Worm (Caenorhabditis elegans) whole organism, L2 larva: Measurements from ENCODE around the gene tpra-1.
A peak's percentile ranks its signal among the peaks of the same experiment; 100 is the strongest.

Source experiments
- C34F6.9 ChIP-seq: fragments of 150-350 bp; optimal IDR thresholded peaks from 2 replicates; lab custom pipeline; 2014; ENCODE audit warnings: missing biosample characterization, missing genetic modification characterization
- F13H6.1 ChIP-seq: sonication (generic microtip); optimal IDR thresholded peaks from 2 replicates; lab custom pipeline; 2016; ENCODE audit warnings: missing genetic modification characterization, missing compliant biosample characterization
- R02D3.7 ChIP-seq: fragments of 150-350 bp; optimal IDR thresholded peaks from 2 replicates; lab custom pipeline; 2014; ENCODE audit warnings: missing biosample characterization, missing genetic modification characterization
- Y55F3AM.14 ChIP-seq: fragments of 200-800 bp; sonication (Bioruptor generic); optimal IDR thresholded peaks from 2 replicates; lab custom pipeline; 2018; ENCODE audit warnings: mild to moderate bottlenecking, missing genetic modification characterization, missing compliant biosample characterization
- ZK546.5 ChIP-seq: sonication (generic microtip); optimal IDR thresholded peaks from 2 replicates; lab custom pipeline; 2017; ENCODE audit warnings: missing biosample characterization, missing genetic modification characterization
- aly-2 ChIP-seq: fragments of 150-350 bp; optimal IDR thresholded peaks from 2 replicates; lab custom pipeline; 2014; ENCODE audit warnings: missing biosample characterization, missing genetic modification characterization
- ama-1 ChIP-seq: fragments of 150-350 bp; optimal IDR thresholded peaks from 2 replicates; lab custom pipeline; 2018; ENCODE audit warnings: inconsistent platforms
- blmp-1 ChIP-seq: sonication (generic microtip); optimal IDR thresholded peaks from 2 replicates; lab custom pipeline; 2017; ENCODE audit warnings: missing genetic modification characterization, mild to moderate bottlenecking, missing compliant biosample characterization, antibody characterized with exemption, moderate library complexity; ENCODE audit not compliant: insufficient read depth
- crh-2 ChIP-seq: sonication (generic microtip); optimal IDR thresholded peaks from 2 replicates; lab custom pipeline; 2017; ENCODE audit warnings: missing biosample characterization, missing genetic modification characterization
- dmd-4 ChIP-seq: sonication (generic microtip); optimal IDR thresholded peaks from 2 replicates; lab custom pipeline; 2017; ENCODE audit warnings: missing biosample characterization, missing genetic modification characterization
- fos-1 ChIP-seq: fragments of 150-350 bp; optimal IDR thresholded peaks from 2 replicates; lab custom pipeline; 2014; ENCODE audit warnings: missing biosample characterization, missing genetic modification characterization
- gmeb-1 ChIP-seq: fragments of 150-350 bp; optimal IDR thresholded peaks from 2 replicates; lab custom pipeline; 2014; ENCODE audit warnings: missing biosample characterization, missing genetic modification characterization
- lsy-2 ChIP-seq, 2 experiments: fragments of 150-350 bp in 1 of 2; sonication (generic microtip) in 1 of 2; optimal IDR thresholded peaks; 2 replicates each; lab custom pipeline; 2014 to 2017; ENCODE audit warnings: missing biosample characterization in 2 of 2, missing genetic modification characterization in 2 of 2
- mab-5 ChIP-seq: fragments of 150-350 bp; optimal IDR thresholded peaks from 2 replicates; lab custom pipeline; 2014; ENCODE audit warnings: missing biosample characterization, missing genetic modification characterization
- mdl-1 ChIP-seq, 2 experiments: fragments of 150-350 bp in 1 of 2; sonication (generic microtip) in 1 of 2; optimal IDR thresholded peaks; 2 replicates each; lab custom pipeline; 2017; ENCODE audit warnings: missing biosample characterization in 2 of 2, missing genetic modification characterization in 2 of 2
- nhr-11 ChIP-seq: fragments of 150-350 bp; optimal IDR thresholded peaks from 2 replicates; lab custom pipeline; 2014; ENCODE audit warnings: missing biosample characterization, missing genetic modification characterization
- nhr-129 ChIP-seq: fragments of 150-350 bp; optimal IDR thresholded peaks from 2 replicates; lab custom pipeline; 2014; ENCODE audit warnings: missing biosample characterization, missing genetic modification characterization
- nhr-21 ChIP-seq: fragments of 150-350 bp; optimal IDR thresholded peaks from 2 replicates; lab custom pipeline; 2014; ENCODE audit warnings: missing biosample characterization, missing genetic modification characterization
- nhr-23 ChIP-seq: fragments of 150-350 bp; optimal IDR thresholded peaks from 2 replicates; lab custom pipeline; 2014; ENCODE audit warnings: missing biosample characterization, missing genetic modification reagents, missing genetic modification characterization
- nhr-237 ChIP-seq: fragments of 150-350 bp; optimal IDR thresholded peaks from 2 replicates; lab custom pipeline; 2014; ENCODE audit warnings: missing biosample characterization, missing genetic modification characterization
- nhr-25 ChIP-seq: fragments of 150-350 bp; sonication (generic microtip); optimal IDR thresholded peaks from 3 replicates; lab custom pipeline; 2014; ENCODE audit warnings: missing biosample characterization, missing genetic modification characterization
- nhr-6 ChIP-seq: fragments of 150-350 bp; optimal IDR thresholded peaks from 2 replicates; lab custom pipeline; 2014; ENCODE audit warnings: missing biosample characterization, missing genetic modification characterization
- nhr-77 ChIP-seq: fragments of 150-350 bp; optimal IDR thresholded peaks from 2 replicates; lab custom pipeline; 2014; ENCODE audit warnings: missing biosample characterization, missing genetic modification characterization
- sem-4 ChIP-seq: fragments of 150-350 bp; optimal IDR thresholded peaks from 2 replicates; lab custom pipeline; 2014; ENCODE audit warnings: missing biosample characterization, missing genetic modification reagents, missing genetic modification characterization
- sma-3 ChIP-seq: sonication (generic microtip); optimal IDR thresholded peaks from 2 replicates; lab custom pipeline; 2016; ENCODE audit warnings: missing genetic modification reagents, missing genetic modification characterization, missing compliant biosample characterization
- sma-9 ChIP-seq, 2 experiments: fragments of 150-350 bp in 1 of 2; sonication (generic microtip) in 1 of 2; optimal IDR thresholded peaks; 2 replicates each; lab custom pipeline; 2014 to 2016; ENCODE audit warnings: missing genetic modification characterization in 2 of 2, mild to moderate bottlenecking in 1 of 2, missing biosample characterization in 1 of 2, missing compliant biosample characterization in 1 of 2, missing genetic modification reagents in 1 of 2, moderate library complexity in 1 of 2
- snpc-4 ChIP-seq: fragments of 150-350 bp; optimal IDR thresholded peaks from 2 replicates; lab custom pipeline; 2014; ENCODE audit warnings: missing biosample characterization, missing genetic modification characterization
- unc-62 ChIP-seq: fragments of 150-350 bp; optimal IDR thresholded peaks from 2 replicates; lab custom pipeline; 2014; ENCODE audit warnings: missing biosample characterization, missing genetic modification reagents, missing genetic modification characterization
- zag-1 ChIP-seq: fragments of 150-350 bp; optimal IDR thresholded peaks from 2 replicates; lab custom pipeline; 2014; ENCODE audit warnings: missing biosample characterization, missing genetic modification characterization
- ztf-1 ChIP-seq: fragments of 200-800 bp; sonication (Bioruptor generic); conservative IDR thresholded peaks from 2 replicates; pipeline ENCODE4 v1.3.6; 2022; ENCODE audit warnings: missing genetic modification characterization, missing compliant biosample characterization
- ztf-4 ChIP-seq: fragments of 150-350 bp; optimal IDR thresholded peaks from 2 replicates; lab custom pipeline; 2014; ENCODE audit warnings: missing biosample characterization, missing genetic modification characterization

The tpra-1 gene

DNA sequence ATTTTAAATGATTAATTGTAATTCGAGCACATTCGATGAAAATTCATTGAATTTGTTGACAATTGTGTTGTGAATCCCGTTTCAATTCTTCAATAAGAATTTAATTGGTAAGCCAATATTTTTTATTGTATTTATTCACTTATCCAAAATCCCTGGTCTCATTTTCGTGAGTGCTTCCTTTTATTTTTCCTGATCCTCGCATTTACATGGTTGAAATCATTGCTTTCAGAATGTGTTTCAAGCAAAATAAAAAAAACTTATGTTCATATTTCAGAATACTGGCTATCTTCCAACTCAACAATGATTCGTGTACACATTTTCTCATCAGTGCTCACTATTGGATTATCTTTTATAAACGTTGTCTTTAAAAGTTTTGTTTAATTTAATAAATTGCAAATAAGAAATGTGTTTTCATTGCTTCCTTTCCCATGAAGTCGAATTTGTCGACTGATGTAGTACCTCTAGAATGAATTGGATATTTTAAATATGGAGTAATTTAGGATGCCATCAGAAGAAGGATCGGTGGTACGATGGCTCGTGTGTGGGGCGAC, 26.3 kb upstream of the tpra-1 start, which contains the start of the genes D1046.18 and slc-25A26:
D1046.18 (plus strand) TSS at position 301 of the 551 bp plus-strand sequence.
slc-25A26 (plus strand) TSS at position 501 of the 551 bp plus-strand sequence.
- TF ChIP-seq lsy-2 (tag; optimal IDR thresholded peaks at IDR 0.05; lab: Kevin White, UChicago), result no peak
- no peak for TF ChIP-seq zag-1 (tag; lab: Kevin White, UChicago)
- no peak for TF ChIP-seq nhr-237 (tag; lab: Kevin White, UChicago)
- no peak for TF ChIP-seq nhr-77 (tag; lab: Kevin White, UChicago)
- TF ChIP-seq blmp-1 (tag; lab: Kevin White, UChicago), result no peak
- no peak for TF ChIP-seq aly-2 (tag; lab: Kevin White, UChicago)
- TF ChIP-seq ZK546.5 (tag; lab: Kevin White, UChicago), result no peak
- no peak for TF ChIP-seq Y55F3AM.14 (GFP tag; lab: Kevin White, UChicago)
- no peak for TF ChIP-seq sma-3
- no peak for TF ChIP-seq sma-9 (GFP tag; optimal IDR thresholded peaks at IDR 0.05; lab: Kevin White, UChicago)
- no peak for TF ChIP-seq sma-9 (tag; optimal IDR thresholded peaks at IDR 0.05; lab: Kevin White, UChicago)
- no peak for TF ChIP-seq crh-2 (tag; lab: Kevin White, UChicago)

DNA sequence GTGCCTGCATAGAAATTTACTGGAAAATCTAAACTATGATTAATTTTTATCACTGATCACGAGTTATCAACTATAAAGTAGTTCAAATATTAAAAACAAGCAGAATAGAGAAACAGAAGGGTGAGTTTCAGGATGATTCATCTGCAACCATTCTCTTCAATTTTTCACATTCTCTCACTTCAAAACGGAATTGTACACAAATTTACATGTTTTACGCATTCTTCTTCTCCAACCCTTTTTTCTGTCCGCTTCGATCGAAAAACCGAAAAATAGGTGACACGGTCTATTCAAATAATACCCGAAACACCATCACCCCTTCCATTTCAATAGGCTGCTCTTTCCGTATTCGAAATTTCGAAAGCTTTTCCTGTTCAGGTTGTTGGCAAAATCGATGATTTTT, 22.7 kb upstream of the tpra-1 start, which contains the start of gene D1046.4:
D1046.4 (plus strand) TSS at position 301 of the 400 bp plus-strand sequence.
- no peak for TF ChIP-seq ZK546.5 (tag; lab: Kevin White, UChicago)
- TF ChIP-seq nhr-6 (tag; lab: Kevin White, UChicago), result no peak
- no peak for TF ChIP-seq Y55F3AM.14 (GFP tag; lab: Kevin White, UChicago)
- no peak for TF ChIP-seq unc-62 (GFP tag; lab: Kevin White, UChicago)

DNA sequence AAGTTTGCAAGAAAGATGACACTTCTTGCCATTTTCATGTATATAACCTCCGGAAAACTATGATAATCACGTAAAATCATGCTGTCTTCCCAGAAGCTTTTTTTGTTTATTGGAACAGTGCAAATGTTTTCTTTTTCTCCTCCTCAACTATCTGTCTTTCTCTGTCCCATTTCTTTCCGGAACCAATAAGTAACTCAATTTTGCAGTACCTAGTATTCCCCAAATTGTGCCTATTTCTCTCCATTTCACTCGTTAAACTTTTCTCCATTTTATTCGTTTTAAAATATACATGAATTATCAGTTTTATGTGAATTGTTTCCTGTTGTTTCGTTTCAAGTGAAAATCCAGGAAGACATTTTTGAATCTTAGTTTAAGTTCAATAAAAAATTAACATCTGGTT, 12.9 kb upstream of the tpra-1 start:
- TF ChIP-seq nhr-237 (tag; lab: Kevin White, UChicago) (no peak), nhr-129 (no peak), lsy-2 (tag; optimal IDR thresholded peaks at IDR 0.05; lab: Kevin White, UChicago) (no peak), nhr-25 (tag; lab: Kevin White, UChicago) (no peak), dmd-4 (tag; lab: Kevin White, UChicago) (no peak)

DNA sequence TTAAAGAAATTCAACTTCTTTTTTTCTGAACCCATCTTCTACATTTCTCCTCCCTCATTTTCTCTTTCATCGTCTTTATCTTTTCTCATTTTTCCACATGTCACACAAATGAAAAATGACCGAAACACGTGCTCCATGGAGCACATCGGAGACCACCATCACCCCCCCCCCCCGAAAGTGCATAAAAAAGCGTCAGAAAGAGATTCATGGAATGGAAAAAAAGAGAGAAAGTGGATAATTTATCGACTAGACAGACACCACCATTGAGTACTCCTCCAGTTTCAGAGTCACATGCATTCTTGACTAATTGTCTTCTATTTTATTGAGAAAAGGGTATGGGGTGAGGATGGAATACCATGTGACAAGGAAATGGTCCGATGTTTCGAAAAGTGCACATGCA, 9.1 kb upstream of the tpra-1 start:
- TF ChIP-seq R02D3.7 (tag; lab: Kevin White, UChicago) (no peak), crh-2 (tag; lab: Kevin White, UChicago) (peak; percentile 67), mab-5 (tag; lab: Kevin White, UChicago) (peak; percentile 85), F13H6.1 (peak; percentile 65), snpc-4 (tag; lab: Kevin White, UChicago) (no peak), sma-9 (GFP tag; optimal IDR thresholded peaks at IDR 0.05; lab: Kevin White, UChicago) (peak; percentile 49), sma-9 (tag; optimal IDR thresholded peaks at IDR 0.05; lab: Kevin White, UChicago) (no peak), sem-4 (tag; lab: Kevin White, UChicago) (peak; percentile 78), lsy-2 (tag; optimal IDR thresholded peaks at IDR 0.05; lab: Kevin White, UChicago) (peak in 1 of 2 experiments; percentile 68), zag-1 (tag; lab: Kevin White, UChicago) (peak; percentile 13), ztf-1 (GFP tag; lab: Robert Waterston, UW) (no peak), C34F6.9 (tag; lab: Kevin White, UChicago) (peak; percentile 76), nhr-129 (peak; percentile 62), mdl-1 (tag; optimal IDR thresholded peaks at IDR 0.05; lab: Kevin White, UChicago) (peak; percentile 18 to 71)

DNA sequence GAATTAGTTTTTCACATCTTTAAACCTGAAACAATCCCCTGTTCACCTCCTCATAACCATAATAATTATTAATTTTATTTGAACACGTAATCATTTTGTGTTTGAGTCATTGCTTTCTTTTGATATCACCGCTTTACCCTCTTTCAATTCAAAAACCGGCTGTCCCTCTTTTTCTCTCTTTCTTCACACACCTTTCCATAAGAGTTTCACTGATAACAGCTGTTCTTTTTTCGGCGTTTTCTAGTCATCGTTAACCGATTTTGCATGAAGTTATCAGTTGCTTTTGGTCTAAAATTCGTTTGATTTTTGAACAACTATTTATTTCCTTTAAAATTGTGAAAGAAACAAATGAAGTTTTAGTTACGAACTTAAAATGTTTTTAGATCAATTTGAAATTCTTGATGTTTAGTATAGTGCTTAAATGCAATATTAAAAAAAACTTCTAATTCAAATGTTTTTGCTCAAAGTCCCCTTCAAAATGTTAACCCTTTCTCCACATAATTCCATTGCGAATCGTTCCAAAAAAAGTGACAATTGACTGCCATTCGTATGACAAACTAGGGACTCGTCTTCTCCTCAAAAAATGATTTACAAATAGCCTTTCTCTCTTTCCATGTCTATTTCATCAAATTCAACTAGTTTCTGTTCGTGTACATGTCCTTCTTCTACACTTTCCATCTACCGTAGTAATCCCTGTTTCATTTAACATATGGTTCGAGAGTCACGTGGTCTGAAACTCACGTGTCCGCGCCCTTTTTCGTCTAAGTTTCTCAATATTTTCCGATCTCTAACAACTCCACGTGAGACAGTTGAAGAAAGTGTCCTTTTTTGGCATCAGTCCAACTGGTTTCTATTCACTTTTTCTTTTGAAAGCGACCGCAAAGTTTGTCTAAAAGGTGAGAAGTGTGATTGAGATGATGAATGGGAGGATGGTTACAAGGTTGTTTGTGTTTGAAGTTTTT, 6.9 kb upstream of the tpra-1 start:
- peak; percentile 74 for TF ChIP-seq sma-3
- peak; percentile 57 to 89 for TF ChIP-seq mdl-1 (tag; optimal IDR thresholded peaks at IDR 0.05; lab: Kevin White, UChicago)
- peak; percentile 95 for TF ChIP-seq sma-9 (GFP tag; optimal IDR thresholded peaks at IDR 0.05; lab: Kevin White, UChicago)
- TF ChIP-seq sma-9 (tag; optimal IDR thresholded peaks at IDR 0.05; lab: Kevin White, UChicago), result no peak
- TF ChIP-seq nhr-25 (tag; lab: Kevin White, UChicago), result peak; percentile 97
- peak; percentile 68 for TF ChIP-seq ztf-4 (tag; lab: Kevin White, UChicago)
- peak; percentile 95 for TF ChIP-seq blmp-1 (tag; lab: Kevin White, UChicago)
- peak; percentile 35 for TF ChIP-seq ama-1
- peak; percentile 92 for TF ChIP-seq crh-2 (tag; lab: Kevin White, UChicago)
- no peak for TF ChIP-seq R02D3.7 (tag; lab: Kevin White, UChicago)
- peak; percentile 82 for TF ChIP-seq F13H6.1
- TF ChIP-seq C34F6.9 (tag; lab: Kevin White, UChicago), result peak; percentile 85
- peak; percentile 86 for TF ChIP-seq nhr-6 (tag; lab: Kevin White, UChicago)
- peak; percentile 84 for TF ChIP-seq gmeb-1 (tag; lab: Kevin White, UChicago)
- TF ChIP-seq nhr-129, result peak; percentile 81
- no peak for TF ChIP-seq nhr-23
- TF ChIP-seq lsy-2 (tag; optimal IDR thresholded peaks at IDR 0.05; lab: Kevin White, UChicago), result peak in 1 of 2 experiments; percentile 75
- TF ChIP-seq ZK546.5 (tag; lab: Kevin White, UChicago), result no peak
- TF ChIP-seq nhr-21 (tag; lab: Kevin White, UChicago), result peak; percentile 65
- TF ChIP-seq fos-1 (tag; lab: Kevin White, UChicago), result peak; percentile 99
- no peak for TF ChIP-seq nhr-11 (tag; lab: Kevin White, UChicago)
